Worm (Caenorhabditis elegans) whole organism, L2 larva: Measurements from ENCODE around the gene math-16.

Experiments used
- C34F6.9 ChIP-seq: fragments of 150-350 bp; optimal IDR thresholded peaks from 2 replicates; lab custom pipeline; 2014; ENCODE audit warnings: missing biosample characterization, missing genetic modification characterization
- F13H6.1 ChIP-seq: sonication (generic microtip); optimal IDR thresholded peaks from 2 replicates; lab custom pipeline; 2016; ENCODE audit warnings: missing genetic modification characterization, missing compliant biosample characterization
- alr-1 ChIP-seq: fragments of 150-350 bp; optimal IDR thresholded peaks from 2 replicates; lab custom pipeline; 2014; ENCODE audit warnings: missing biosample characterization, missing genetic modification characterization
- ama-1 ChIP-seq: fragments of 150-350 bp; optimal IDR thresholded peaks from 2 replicates; lab custom pipeline; 2018; ENCODE audit warnings: inconsistent platforms
- blmp-1 ChIP-seq: sonication (generic microtip); optimal IDR thresholded peaks from 2 replicates; lab custom pipeline; 2017; ENCODE audit warnings: missing genetic modification characterization, mild to moderate bottlenecking, missing compliant biosample characterization, antibody characterized with exemption, moderate library complexity; ENCODE audit not compliant: insufficient read depth
- ceh-16 ChIP-seq: fragments of 150-350 bp; optimal IDR thresholded peaks from 2 replicates; lab custom pipeline; 2014; ENCODE audit warnings: missing biosample characterization, missing genetic modification characterization
- ceh-82 ChIP-seq: fragments of 150-350 bp; optimal IDR thresholded peaks from 2 replicates; lab custom pipeline; 2014; ENCODE audit warnings: missing biosample characterization, missing genetic modification characterization
- crh-2 ChIP-seq: sonication (generic microtip); optimal IDR thresholded peaks from 2 replicates; lab custom pipeline; 2017; ENCODE audit warnings: missing biosample characterization, missing genetic modification characterization
- dmd-4 ChIP-seq: sonication (generic microtip); optimal IDR thresholded peaks from 2 replicates; lab custom pipeline; 2017; ENCODE audit warnings: missing biosample characterization, missing genetic modification characterization
- egl-27 ChIP-seq: sonication (generic microtip); optimal IDR thresholded peaks from 3 replicates; lab custom pipeline; 2017; ENCODE audit warnings: missing biosample characterization, missing genetic modification reagents, missing genetic modification characterization
- elt-1 ChIP-seq: fragments of 150-350 bp; optimal IDR thresholded peaks from 2 replicates; lab custom pipeline; 2014; ENCODE audit warnings: missing biosample characterization, missing genetic modification characterization
- elt-3 ChIP-seq: sonication (generic microtip); optimal IDR thresholded peaks from 2 replicates; lab custom pipeline; 2017; ENCODE audit warnings: missing biosample characterization, missing genetic modification characterization
- fos-1 ChIP-seq: fragments of 150-350 bp; optimal IDR thresholded peaks from 2 replicates; lab custom pipeline; 2014; ENCODE audit warnings: missing biosample characterization, missing genetic modification characterization
- lin-39 ChIP-seq: fragments of 150-350 bp; optimal IDR thresholded peaks from 2 replicates; lab custom pipeline; 2014; ENCODE audit warnings: missing biosample characterization, missing genetic modification reagents, missing genetic modification characterization
- lsy-2 ChIP-seq, 2 experiments: fragments of 150-350 bp in 1 of 2; sonication (generic microtip) in 1 of 2; optimal IDR thresholded peaks; 2 replicates each; lab custom pipeline; 2014 to 2017; ENCODE audit warnings: missing biosample characterization in 2 of 2, missing genetic modification characterization in 2 of 2
- mab-5 ChIP-seq: fragments of 150-350 bp; optimal IDR thresholded peaks from 2 replicates; lab custom pipeline; 2014; ENCODE audit warnings: missing biosample characterization, missing genetic modification characterization
- mbf-1 ChIP-seq: sonication (generic microtip); optimal IDR thresholded peaks from 2 replicates; lab custom pipeline; 2017; ENCODE audit warnings: missing biosample characterization, missing genetic modification characterization
- nhr-10 ChIP-seq: sonication (generic microtip); optimal IDR thresholded peaks from 2 replicates; lab custom pipeline; 2017; ENCODE audit warnings: missing biosample characterization, missing genetic modification characterization
- nhr-11 ChIP-seq: fragments of 150-350 bp; optimal IDR thresholded peaks from 2 replicates; lab custom pipeline; 2014; ENCODE audit warnings: missing biosample characterization, missing genetic modification characterization
- nhr-23 ChIP-seq: fragments of 150-350 bp; optimal IDR thresholded peaks from 2 replicates; lab custom pipeline; 2014; ENCODE audit warnings: missing biosample characterization, missing genetic modification reagents, missing genetic modification characterization
- nhr-25 ChIP-seq: fragments of 150-350 bp; sonication (generic microtip); optimal IDR thresholded peaks from 3 replicates; lab custom pipeline; 2014; ENCODE audit warnings: missing biosample characterization, missing genetic modification characterization
- nhr-6 ChIP-seq: fragments of 150-350 bp; optimal IDR thresholded peaks from 2 replicates; lab custom pipeline; 2014; ENCODE audit warnings: missing biosample characterization, missing genetic modification characterization
- nhr-77 ChIP-seq: fragments of 150-350 bp; optimal IDR thresholded peaks from 2 replicates; lab custom pipeline; 2014; ENCODE audit warnings: missing biosample characterization, missing genetic modification characterization
- sem-4 ChIP-seq: fragments of 150-350 bp; optimal IDR thresholded peaks from 2 replicates; lab custom pipeline; 2014; ENCODE audit warnings: missing biosample characterization, missing genetic modification reagents, missing genetic modification characterization
- skn-1 ChIP-seq: sonication (generic microtip); optimal IDR thresholded peaks from 2 replicates; lab custom pipeline; 2017; ENCODE audit warnings: missing biosample characterization, missing genetic modification characterization
- snpc-4 ChIP-seq: fragments of 150-350 bp; optimal IDR thresholded peaks from 2 replicates; lab custom pipeline; 2014; ENCODE audit warnings: missing biosample characterization, missing genetic modification characterization
- unc-39 ChIP-seq: fragments of 150-350 bp; optimal IDR thresholded peaks from 2 replicates; lab custom pipeline; 2014; ENCODE audit warnings: missing biosample characterization, missing genetic modification characterization
- unc-62 ChIP-seq: fragments of 150-350 bp; optimal IDR thresholded peaks from 2 replicates; lab custom pipeline; 2014; ENCODE audit warnings: missing biosample characterization, missing genetic modification reagents, missing genetic modification characterization
- zag-1 ChIP-seq: fragments of 150-350 bp; optimal IDR thresholded peaks from 2 replicates; lab custom pipeline; 2014; ENCODE audit warnings: missing biosample characterization, missing genetic modification characterization
- ztf-1 ChIP-seq: fragments of 200-800 bp; sonication (Bioruptor generic); conservative IDR thresholded peaks from 2 replicates; pipeline ENCODE4 v1.3.6; 2022; ENCODE audit warnings: missing genetic modification characterization, missing compliant biosample characterization
- ztf-11 ChIP-seq: sonication (generic microtip); optimal IDR thresholded peaks from 2 replicates; lab custom pipeline; 2017; ENCODE audit warnings: missing biosample characterization, missing genetic modification characterization

math-16 gene

ce11 chrII:1886379-1886778, 7.8 kb upstream of the math-16 start, which contains the start of gene math-7:
Gene math-7 (minus strand): TSS chrII:1886479.
- TF ChIP-seq blmp-1 (tag; lab: Kevin White, UChicago): no peak
- TF ChIP-seq nhr-11 (tag; lab: Kevin White, UChicago): no peak
- TF ChIP-seq nhr-10 (tag; lab: Kevin White, UChicago): no peak
- no peak for TF ChIP-seq ztf-11 (tag; lab: Kevin White, UChicago)
- no peak for TF ChIP-seq ama-1
- TF ChIP-seq F13H6.1 (tag; lab: Kevin White, UChicago): no peak
- no peak for TF ChIP-seq mab-5 (tag; lab: Kevin White, UChicago)
- TF ChIP-seq elt-3 (tag; lab: Kevin White, UChicago): no peak
- no peak for TF ChIP-seq ceh-16 (tag; lab: Kevin White, UChicago)
- no peak for TF ChIP-seq zag-1 (tag; lab: Kevin White, UChicago)
- no peak for TF ChIP-seq mbf-1
- TF ChIP-seq alr-1 (tag; lab: Kevin White, UChicago): no peak

ce11 chrII:1884635-1885034, 6.1 kb upstream of the math-16 start, which contains the start of gene math-6:
Gene math-6 (minus strand): TSS chrII:1884735.
- no peak for TF ChIP-seq ceh-16 (tag; lab: Kevin White, UChicago)
- TF ChIP-seq snpc-4: no peak
- no peak for TF ChIP-seq nhr-25 (tag; lab: Kevin White, UChicago)
- TF ChIP-seq nhr-11 (tag; lab: Kevin White, UChicago): no peak
- TF ChIP-seq lsy-2 (tag; optimal IDR thresholded peaks at IDR 0.05; lab: Kevin White, UChicago): no peak
- no peak for TF ChIP-seq nhr-77 (tag; lab: Kevin White, UChicago)

ce11 chrII:1882705-1883104, 4.1 kb upstream of the math-16 start, which contains the start of gene math-5:
Gene math-5 (minus strand): TSS chrII:1882805.
- TF ChIP-seq ceh-16 (tag; lab: Kevin White, UChicago) (no peak), unc-39 (no peak), ama-1 (no peak), ceh-82 (tag; lab: Kevin White, UChicago) (no peak), dmd-4 (no peak), elt-1 (tag; lab: Kevin White, UChicago) (no peak), zag-1 (tag; lab: Kevin White, UChicago) (no peak), egl-27 (tag; lab: Kevin White, UChicago) (no peak), sem-4 (tag; lab: Kevin White, UChicago) (no peak), fos-1 (tag; lab: Kevin White, UChicago) (no peak)
- TF ChIP-seq, all 48 proteins: peak for 0

ce11 chrII:1875658-1876057, 2.9 kb downstream of the math-16 start, which contains the start of gene math-13:
Gene math-13 (plus strand): TSS chrII:1875958.
- TF ChIP-seq sem-4 (tag; lab: Kevin White, UChicago): no peak
- TF ChIP-seq mab-5 (tag; lab: Kevin White, UChicago): no peak
- no peak for TF ChIP-seq crh-2 (tag; lab: Kevin White, UChicago)
- no peak for TF ChIP-seq F13H6.1 (tag; lab: Kevin White, UChicago)
- TF ChIP-seq mbf-1: no peak
- TF ChIP-seq skn-1 (tag; lab: Kevin White, UChicago): no peak

ce11 chrII:1870875-1871592, 7.5 kb downstream of the math-16 start, which contains the start of gene math-10:
Gene math-10 (plus strand): TSS chrII:1871542.
- TF ChIP-seq crh-2 (tag; lab: Kevin White, UChicago) (peak; percentile 7), fos-1 (tag; lab: Kevin White, UChicago) (peak; percentile 24), nhr-23 (tag; lab: Kevin White, UChicago) (no peak), nhr-6 (tag; lab: Kevin White, UChicago) (no peak), F13H6.1 (tag; lab: Kevin White, UChicago) (no peak)

- TF ChIP-seq ceh-82 (tag; lab: Kevin White, UChicago): no peak
- no peak for TF ChIP-seq ceh-16 (tag; lab: Kevin White, UChicago)
- no peak for TF ChIP-seq lin-39 (tag; lab: Kevin White, UChicago)
- TF ChIP-seq lsy-2 (tag; optimal IDR thresholded peaks at IDR 0.05; lab: Kevin White, UChicago): no peak
- TF ChIP-seq C34F6.9 (tag; lab: Kevin White, UChicago): no peak
- TF ChIP-seq nhr-10 (tag; lab: Kevin White, UChicago): no peak
- TF ChIP-seq dmd-4: no peak
- no peak for TF ChIP-seq snpc-4
- no peak for TF ChIP-seq unc-62 (GFP tag; lab: Kevin White, UChicago)
- TF ChIP-seq ztf-1 (GFP tag; lab: Robert Waterston, UW): no peak
These were observed 9.4 kb downstream of the math-16 start, which contains the start of gene math-14 for ce11 chrII:1869120-1869519. Gene math-14 (plus strand): TSS chrII:1869420.
